Worm (Caenorhabditis elegans) whole organism, midembryonic: ENCODE data around the gene cbs-2.
A peak's percentile ranks its signal among the peaks of the same experiment; 100 is the strongest.

ENCODE experiments used
- T22C8.4 ChIP-seq: fragments of 200-800 bp; sonication (Bioruptor generic); IDR thresholded peaks from 2 replicates; pipeline ENCODE4 v1.3.6; 2022; ENCODE audit warnings: missing genetic modification characterization, missing compliant biosample characterization
- cog-1 ChIP-seq: sonication (generic microtip); optimal IDR thresholded peaks from 2 replicates; lab custom pipeline; 2016; ENCODE audit warnings: missing genetic modification characterization, missing compliant biosample characterization
- flt-1 ChIP-seq: fragments of 200-800 bp; sonication (Bioruptor generic); IDR thresholded peaks from 2 replicates; pipeline ENCODE4 v1.3.6; 2022; ENCODE audit warnings: missing genetic modification characterization, missing compliant biosample characterization
- klf-2 ChIP-seq: fragments of 200-800 bp; sonication (Bioruptor generic); conservative IDR thresholded peaks from 2 replicates; pipeline ENCODE4 v1.3.6; 2022; ENCODE audit warnings: missing genetic modification reagents, missing genetic modification characterization, missing compliant biosample characterization
- med-1 ChIP-seq: sonication (generic microtip); optimal IDR thresholded peaks from 2 replicates; lab custom pipeline; 2017; ENCODE audit warnings: missing genetic modification characterization, mild to moderate bottlenecking, missing compliant biosample characterization, antibody characterized with exemption, missing genetic modification reagents; ENCODE audit not compliant: insufficient read depth
- ref-1 ChIP-seq: fragments of 200-800 bp; sonication (Bioruptor generic); conservative IDR thresholded peaks from 2 replicates; pipeline ENCODE4 v1.3.6; 2022; ENCODE audit warnings: missing genetic modification reagents, missing genetic modification characterization, missing compliant biosample characterization
- tab-1 ChIP-seq: fragments of 200-800 bp; sonication (Bioruptor generic); IDR thresholded peaks from 2 replicates; pipeline ENCODE4 v1.3.6; 2022; ENCODE audit warnings: missing genetic modification characterization, missing compliant biosample characterization
- ztf-23 ChIP-seq: fragments of 200-800 bp; sonication (Bioruptor generic); IDR thresholded peaks from 2 replicates; pipeline ENCODE4 v1.3.6; 2022; ENCODE audit warnings: missing genetic modification reagents, missing genetic modification characterization, missing compliant biosample characterization
- ztf-29 ChIP-seq: fragments of 200-800 bp; sonication (Bioruptor generic); IDR thresholded peaks from 2 replicates; pipeline ENCODE4 v1.3.6; 2022; ENCODE audit warnings: missing genetic modification reagents, missing genetic modification characterization, missing compliant biosample characterization

Gene cbs-2

DNA sequence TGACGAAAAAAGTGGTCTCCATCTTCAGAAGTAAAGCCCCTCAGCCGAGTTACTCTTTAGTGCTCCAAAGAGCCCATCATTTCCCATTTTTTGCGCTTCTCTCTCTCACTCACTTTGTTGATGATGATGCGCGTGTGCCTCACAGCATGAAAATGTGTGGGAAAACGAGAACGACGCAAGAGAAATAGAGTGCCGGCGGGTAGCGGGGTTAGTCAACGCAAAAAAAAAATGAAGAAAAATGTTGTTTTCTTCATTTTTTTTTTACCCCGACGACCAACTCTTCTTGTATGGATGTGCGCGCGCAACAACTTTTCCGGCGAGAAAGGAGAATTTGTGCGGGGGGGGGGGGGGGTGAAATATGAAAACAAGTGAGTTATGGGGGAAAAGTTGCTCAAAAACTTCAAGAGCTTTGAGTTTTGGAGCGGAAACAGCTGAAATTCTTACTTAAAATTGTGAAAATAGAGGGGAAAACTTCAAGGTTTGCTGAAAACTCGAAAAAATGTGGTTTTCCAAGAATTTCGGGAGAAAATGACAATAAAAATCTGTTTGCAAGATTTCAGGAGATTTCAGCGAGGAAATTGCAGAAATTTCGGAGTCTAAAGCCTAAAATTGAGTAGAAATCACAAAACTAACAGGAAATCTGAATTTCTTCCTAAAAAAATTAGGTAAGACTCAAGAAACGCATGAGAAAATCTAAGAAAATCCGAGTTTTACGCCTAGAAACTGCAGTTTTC lies 25.6 kb downstream of the cbs-2 start, which contains the start of gene C33C12.1:
Gene C33C12.1, plus strand, starts transcription at position 684 of the 734 bp plus-strand sequence.
- no peak for TF ChIP-seq tab-1 (GFP tag; lab: Robert Waterston, UW)
- TF ChIP-seq flt-1 (GFP tag; lab: Robert Waterston, UW): no peak
- no peak for TF ChIP-seq ztf-23
- no peak for TF ChIP-seq T22C8.4 (GFP tag; lab: Robert Waterston, UW)
- no peak for TF ChIP-seq cog-1
- no peak for TF ChIP-seq klf-2 (GFP tag; lab: Robert Waterston, UW)
- TF ChIP-seq ztf-29 (GFP tag; lab: Robert Waterston, UW): no peak
- no peak for TF ChIP-seq med-1 (GFP tag; lab: Kevin White, UChicago)
- TF ChIP-seq ref-1 (GFP tag; lab: Robert Waterston, UW): no peak

DNA sequence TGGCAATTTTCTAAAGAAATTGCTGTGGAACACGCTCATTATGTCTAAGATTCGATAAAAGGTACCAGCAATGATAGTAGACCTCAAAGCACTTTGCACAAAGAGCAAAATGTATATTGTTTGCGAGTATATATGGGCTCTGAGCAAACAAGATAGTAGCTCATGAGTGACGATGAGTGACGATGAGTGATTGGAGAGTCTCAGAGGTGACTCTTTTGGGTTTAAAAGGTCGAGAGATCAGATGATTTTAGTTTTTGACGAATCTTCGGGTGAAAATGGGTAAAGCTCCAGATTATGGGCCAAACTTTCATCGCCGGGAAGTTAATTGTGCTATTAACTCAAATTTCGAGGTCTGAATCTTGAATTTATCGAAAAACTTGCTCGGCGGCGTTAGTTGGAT lies 26.6 kb downstream of the cbs-2 start:
- no peak for TF ChIP-seq flt-1 (GFP tag; lab: Robert Waterston, UW)
- TF ChIP-seq klf-2 (GFP tag; lab: Robert Waterston, UW): no peak
- TF ChIP-seq ref-1 (GFP tag; lab: Robert Waterston, UW): no peak
- TF ChIP-seq ztf-23: no peak
- TF ChIP-seq ztf-29 (GFP tag; lab: Robert Waterston, UW): no peak
- no peak for TF ChIP-seq med-1 (GFP tag; lab: Kevin White, UChicago)
- no peak for TF ChIP-seq tab-1 (GFP tag; lab: Robert Waterston, UW)
- TF ChIP-seq cog-1: no peak
- no peak for TF ChIP-seq T22C8.4 (GFP tag; lab: Robert Waterston, UW)

DNA sequence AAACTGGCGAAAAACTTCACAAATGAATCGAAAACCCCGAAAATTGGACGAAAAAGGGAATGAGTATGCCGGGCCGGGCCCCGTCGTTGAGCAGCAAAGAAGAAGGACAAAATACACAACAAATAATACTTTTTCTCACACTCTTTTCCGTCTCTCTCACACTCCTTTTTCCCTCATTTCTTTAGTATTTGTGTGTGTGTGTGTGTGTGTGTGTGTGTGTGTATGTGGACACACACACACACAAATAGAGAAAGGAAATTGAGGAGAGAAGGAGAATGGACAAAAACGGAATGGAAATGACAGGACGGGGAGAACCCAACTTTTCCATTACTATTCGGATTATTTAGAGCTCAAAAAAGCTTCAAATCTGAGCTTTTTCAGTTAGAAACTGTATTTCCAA lies 27.8 kb downstream of the cbs-2 start:
- TF ChIP-seq flt-1 (GFP tag; lab: Robert Waterston, UW) (no peak), cog-1 (peak; percentile 33)

DNA sequence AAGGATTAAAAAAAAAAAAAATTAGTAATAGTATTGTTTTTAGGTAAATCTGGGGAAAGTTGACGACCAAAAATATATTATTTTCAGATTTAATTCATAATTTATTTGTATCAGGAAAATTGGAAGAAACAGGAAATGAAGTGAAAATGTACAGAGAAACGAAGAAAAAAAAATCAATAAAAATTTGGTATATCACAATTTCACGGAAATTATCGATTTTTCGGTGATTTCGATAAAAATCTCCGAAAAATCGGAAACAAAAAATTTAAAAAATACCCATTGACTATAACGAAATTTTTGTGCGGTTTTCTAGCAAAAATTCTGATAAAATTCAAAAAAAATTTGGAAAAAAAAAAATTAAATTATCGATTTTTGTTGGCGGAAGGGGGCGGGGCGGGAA lies 31.1 kb downstream of the cbs-2 start:
- TF ChIP-seq tab-1 (GFP tag; lab: Robert Waterston, UW) (no peak), cog-1 (no peak), med-1 (GFP tag; lab: Kevin White, UChicago) (no peak), T22C8.4 (GFP tag; lab: Robert Waterston, UW) (no peak), ztf-23 (no peak), ztf-29 (GFP tag; lab: Robert Waterston, UW) (no peak), ref-1 (GFP tag; lab: Robert Waterston, UW) (no peak), flt-1 (GFP tag; lab: Robert Waterston, UW) (no peak)

DNA sequence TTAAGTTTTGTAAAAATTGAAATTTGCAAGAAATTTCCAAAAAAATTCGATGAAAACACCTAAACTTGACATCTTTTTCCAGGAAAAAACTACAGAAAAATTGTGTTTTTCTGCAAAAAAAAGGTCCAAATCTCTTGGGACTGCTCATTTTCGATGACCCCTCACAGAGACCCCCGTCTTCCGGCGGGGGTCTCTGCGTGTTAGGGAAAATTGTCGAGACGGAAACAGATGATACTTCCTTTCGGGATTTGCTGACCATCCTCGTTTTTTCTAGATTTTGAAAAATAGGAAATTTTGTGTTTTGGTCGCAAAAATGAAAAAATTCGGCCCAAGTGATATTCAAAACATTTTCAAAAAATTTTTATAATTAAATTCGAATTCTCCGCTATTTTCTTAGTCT lies 32.0 kb downstream of the cbs-2 start:
- no peak for TF ChIP-seq ztf-23

DNA sequence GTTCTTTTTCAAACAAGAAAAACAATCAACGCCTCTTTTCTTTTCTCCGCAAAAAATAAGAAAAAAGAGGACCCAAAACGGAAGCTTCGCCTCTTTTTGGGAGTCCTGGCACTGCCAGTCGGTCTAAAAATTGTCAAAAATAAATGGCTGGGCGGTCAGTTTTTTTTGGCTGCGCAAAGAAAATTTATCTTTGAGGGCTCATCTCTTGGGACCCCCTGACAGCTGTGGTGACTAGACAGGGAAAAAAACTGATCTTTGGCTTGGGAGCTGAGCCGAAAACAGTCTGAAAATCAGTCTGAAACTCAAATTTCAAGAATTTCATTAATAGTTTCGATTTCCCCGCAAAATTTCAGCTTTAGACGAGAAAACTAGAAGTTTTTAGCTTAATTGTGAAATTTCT lies 32.8 kb downstream of the cbs-2 start:
- TF ChIP-seq ztf-29 (GFP tag; lab: Robert Waterston, UW) (no peak), flt-1 (GFP tag; lab: Robert Waterston, UW) (no peak), T22C8.4 (GFP tag; lab: Robert Waterston, UW) (no peak), cog-1 (no peak), ztf-23 (no peak), klf-2 (GFP tag; lab: Robert Waterston, UW) (no peak), med-1 (GFP tag; lab: Kevin White, UChicago) (no peak)

DNA sequence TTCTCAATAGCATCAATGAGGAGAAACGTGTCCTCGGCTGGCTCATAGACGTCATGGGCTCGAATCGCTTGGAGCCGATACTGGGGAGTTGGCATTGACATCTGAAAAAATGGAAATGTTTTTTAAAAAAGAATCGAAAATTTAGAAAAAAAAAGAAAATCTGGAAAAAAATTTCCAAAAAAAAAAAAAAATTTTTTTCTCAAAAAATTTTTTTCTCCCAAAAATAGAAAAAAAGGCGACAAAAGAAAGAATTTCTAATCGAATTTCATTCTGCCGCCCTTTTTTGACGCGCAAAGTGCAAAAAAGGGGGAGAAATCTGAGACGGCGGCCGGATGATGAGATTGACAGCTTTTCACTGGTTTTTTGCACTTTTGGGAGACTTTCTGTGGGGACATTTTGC lies 34.0 kb downstream of the cbs-2 start, which contains the start of gene mtq-2:
Gene mtq-2, minus strand, starts transcription at position 101 of the 400 bp plus-strand sequence.
- TF ChIP-seq flt-1 (GFP tag; lab: Robert Waterston, UW) (no peak), ztf-23 (no peak), med-1 (GFP tag; lab: Kevin White, UChicago) (no peak), T22C8.4 (GFP tag; lab: Robert Waterston, UW) (no peak), cog-1 (no peak), tab-1 (GFP tag; lab: Robert Waterston, UW) (no peak)

DNA sequence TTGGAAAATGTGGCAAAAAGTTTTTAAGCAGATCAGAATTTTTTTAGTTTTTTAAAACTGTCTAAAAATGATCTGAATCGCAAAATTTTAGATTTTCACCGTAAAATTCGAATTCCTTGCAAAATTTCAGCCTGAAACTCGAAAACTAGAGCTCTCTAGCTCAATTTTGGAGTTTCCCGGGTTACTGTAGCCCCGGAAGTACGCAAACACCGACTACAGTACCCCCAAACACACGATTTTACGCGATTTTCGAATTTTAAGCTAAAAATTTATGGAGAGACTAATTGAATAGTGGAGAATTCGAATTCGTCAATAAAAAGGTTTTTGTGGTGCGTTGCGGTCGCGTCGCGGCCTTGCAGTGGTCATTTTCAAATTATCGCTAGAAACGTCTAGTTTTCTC lies 36.6 kb downstream of the cbs-2 start:
- TF ChIP-seq T22C8.4 (GFP tag; lab: Robert Waterston, UW) (no peak), med-1 (GFP tag; lab: Kevin White, UChicago) (no peak), ztf-29 (GFP tag; lab: Robert Waterston, UW) (no peak), klf-2 (GFP tag; lab: Robert Waterston, UW) (no peak), cog-1 (no peak), ztf-23 (no peak), ref-1 (GFP tag; lab: Robert Waterston, UW) (no peak), flt-1 (GFP tag; lab: Robert Waterston, UW) (no peak), tab-1 (GFP tag; lab: Robert Waterston, UW) (no peak)

DNA sequence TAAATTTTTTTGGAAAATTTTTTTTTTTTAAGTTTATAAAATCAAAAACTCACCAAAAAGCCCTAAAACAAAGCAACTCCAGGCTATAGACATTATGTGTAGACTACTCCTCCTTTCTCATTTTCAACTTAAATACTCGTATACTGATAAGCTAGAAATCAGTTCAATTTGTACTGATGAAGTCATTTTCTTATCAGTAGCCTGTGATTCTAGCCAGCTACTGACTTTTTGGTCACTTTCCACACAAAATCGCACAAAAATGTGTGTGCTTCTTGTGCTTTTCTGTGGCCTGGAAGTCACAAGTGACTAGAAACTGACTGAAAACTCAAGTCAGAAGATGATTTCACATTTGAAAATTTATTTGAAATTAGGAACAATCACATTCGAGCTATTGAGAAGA lies 37.0 kb downstream of the cbs-2 start, which contains the start of gene gba-2:
Gene gba-2, minus strand, starts transcription at position 106 of the 400 bp plus-strand sequence.
- TF ChIP-seq med-1 (GFP tag; lab: Kevin White, UChicago) (no peak), T22C8.4 (GFP tag; lab: Robert Waterston, UW) (no peak), flt-1 (GFP tag; lab: Robert Waterston, UW) (no peak), tab-1 (GFP tag; lab: Robert Waterston, UW) (no peak), ztf-23 (no peak), klf-2 (GFP tag; lab: Robert Waterston, UW) (no peak), ztf-29 (GFP tag; lab: Robert Waterston, UW) (no peak), cog-1 (no peak), ref-1 (GFP tag; lab: Robert Waterston, UW) (no peak)

DNA sequence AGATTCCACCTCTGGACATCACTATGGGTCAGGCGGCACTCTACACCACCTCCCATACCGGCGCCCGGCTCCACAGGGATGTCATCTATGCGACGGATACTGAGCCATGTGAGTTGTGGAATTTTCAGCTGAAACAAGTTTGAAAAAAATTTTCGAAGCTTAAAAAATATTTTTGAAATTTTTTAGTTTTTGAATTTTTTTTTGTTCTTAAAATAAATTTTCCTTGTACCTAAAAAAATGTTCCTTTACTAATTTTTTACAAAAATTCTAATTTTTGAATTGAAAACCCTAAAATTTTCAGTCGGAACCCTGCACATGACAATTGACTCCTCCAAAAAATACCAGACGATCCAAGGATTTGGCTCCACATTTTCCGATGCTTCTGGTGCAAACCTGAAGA lies 45.6 kb downstream of the cbs-2 start:
- TF ChIP-seq ref-1 (GFP tag; lab: Robert Waterston, UW): no peak
- TF ChIP-seq med-1 (GFP tag; lab: Kevin White, UChicago): no peak
- no peak for TF ChIP-seq T22C8.4 (GFP tag; lab: Robert Waterston, UW)
- no peak for TF ChIP-seq flt-1 (GFP tag; lab: Robert Waterston, UW)
